Worm (Caenorhabditis elegans): Measurements from ENCODE around the gene Y39A1A.16.
A peak's percentile ranks its signal among the peaks of the same experiment; 100 is the strongest.

Y39A1A.16 gene

DNA sequence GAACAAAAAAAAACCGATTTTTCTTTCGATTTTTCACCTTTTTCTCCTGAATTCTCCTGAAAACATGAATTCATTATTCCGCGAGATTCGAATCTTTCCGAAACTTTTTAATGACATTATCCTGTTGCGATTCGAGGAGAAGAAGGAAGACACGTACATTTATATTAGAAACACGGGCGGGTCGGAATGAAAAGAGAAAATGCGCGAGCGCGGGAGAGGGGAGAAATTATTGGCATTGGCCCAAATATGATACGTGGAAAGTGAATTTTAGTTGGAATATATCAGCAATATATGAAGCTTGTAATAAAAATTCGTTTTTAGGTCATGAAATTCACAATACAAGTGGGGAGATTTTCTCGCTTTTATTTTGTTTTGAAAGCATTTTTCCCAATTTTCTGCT is 25.6 kb upstream of the Y39A1A.16 start:
- TF ChIP-seq aha-1 (tag) = peak; percentile 84
- no peak for TF ChIP-seq F44E2.7 (GFP tag; IDR thresholded peaks at IDR 0.05)

DNA sequence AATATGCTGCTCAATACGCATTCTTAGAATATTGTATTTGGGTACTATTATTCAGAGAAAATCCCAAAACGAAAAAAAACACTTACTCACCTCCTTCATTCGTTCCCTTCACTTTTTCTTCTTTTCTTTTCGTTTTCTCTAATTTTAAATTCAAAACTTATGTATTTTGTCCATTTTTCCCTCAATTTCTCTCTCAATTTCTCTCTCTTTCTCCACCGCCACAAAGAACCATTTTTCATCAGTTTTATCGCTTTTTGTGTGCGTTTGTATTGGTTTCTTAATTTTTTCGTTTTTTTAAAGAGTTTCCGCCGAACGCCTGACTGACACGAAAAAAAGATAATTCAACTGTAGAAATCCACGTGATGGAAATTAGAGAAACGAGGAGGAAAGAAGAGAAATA is 24.4 kb upstream of the Y39A1A.16 start, which contains the start of gene cnt-2:
cnt-2 (plus strand) TSS at position 301 of the 400 bp plus-strand sequence.
- TF ChIP-seq nhr-28 (tag; optimal IDR thresholded peaks at IDR 0.05) = no peak

ce11 chrIII:10656069-10656468 is 23.0 kb upstream of the Y39A1A.16 start:
- no peak for TF ChIP-seq egl-27 (tag; optimal IDR thresholded peaks at IDR 0.05)
- TF ChIP-seq dve-1 (tag; optimal IDR thresholded peaks at IDR 0.05; ENCODE audit: insufficient read depth) = peak; percentile 39
- no peak for TF ChIP-seq zag-1 (tag; optimal IDR thresholded peaks at IDR 0.05)
- TF ChIP-seq dmd-6 (GFP tag; IDR thresholded peaks at IDR 0.05) = peak; percentile 46; the same call in 1 of the 2 replicates
- no peak for TF ChIP-seq lir-3 (tag; optimal IDR thresholded peaks at IDR 0.05)
- no peak for TF ChIP-seq ama-1 (optimal IDR thresholded peaks at IDR 0.05)
- TF ChIP-seq mxl-3 (GFP tag; optimal IDR thresholded peaks at IDR 0.05) = no peak
- TF ChIP-seq nhr-28 (tag; optimal IDR thresholded peaks at IDR 0.05) = peak; percentile 26
- no peak for TF ChIP-seq fos-1 (tag; optimal IDR thresholded peaks at IDR 0.05)
- no peak for TF ChIP-seq nhr-11 (tag; optimal IDR thresholded peaks at IDR 0.05)
- no peak for TF ChIP-seq spr-1 (tag; optimal IDR thresholded peaks at IDR 0.05)
- no peak for TF ChIP-seq duxl-1 (tag; optimal IDR thresholded peaks at IDR 0.05; ENCODE audit: poor library complexity)
- no peak for TF ChIP-seq nhr-48 (tag; optimal IDR thresholded peaks at IDR 0.05)
- TF ChIP-seq aha-1 (tag) = no peak
- peak; percentile 57 for TF ChIP-seq pqm-1 (tag; optimal IDR thresholded peaks at IDR 0.05)
- TF ChIP-seq snpc-1.2 (GFP tag; IDR thresholded peaks at IDR 0.05) = no peak
- TF ChIP-seq lin-39 (tag; optimal IDR thresholded peaks at IDR 0.05) = no peak
- TF ChIP-seq daf-12 (tag; optimal IDR thresholded peaks at IDR 0.05) = no peak
- no peak for TF ChIP-seq egl-43 (GFP tag; IDR thresholded peaks at IDR 0.05)
- TF ChIP-seq dpl-1 (GFP tag; optimal IDR thresholded peaks at IDR 0.05) = peak; percentile 5
- TF ChIP-seq sdz-12 (GFP tag; optimal IDR thresholded peaks at IDR 0.05) = no peak
- TF ChIP-seq lin-15B (tag; optimal IDR thresholded peaks at IDR 0.05) = no peak
- TF ChIP-seq php-3 (GFP tag; IDR thresholded peaks at IDR 0.05) = no peak
- no peak for TF ChIP-seq saeg-2 (GFP tag; IDR thresholded peaks at IDR 0.05)
- TF ChIP-seq T26A8.4 (GFP tag; IDR thresholded peaks at IDR 0.05) = no peak
- TF ChIP-seq R02D3.7 (tag; optimal IDR thresholded peaks at IDR 0.05) = no peak
- TF ChIP-seq ceh-20 (GFP tag; IDR thresholded peaks at IDR 0.05) = no peak
- TF ChIP-seq spr-3 (GFP tag; optimal IDR thresholded peaks at IDR 0.05) = no peak
- no peak for TF ChIP-seq madf-9 (GFP tag; conservative IDR thresholded peaks at IDR 0.05)
- no peak for TF ChIP-seq daf-16 (GFP tag; optimal IDR thresholded peaks at IDR 0.05)
- TF ChIP-seq daf-16 (tag; optimal IDR thresholded peaks at IDR 0.05) = peak; percentile 37

ce11 chrIII:10657661-10658060 is 21.4 kb upstream of the Y39A1A.16 start:
- TF ChIP-seq hif-1 (tag; optimal IDR thresholded peaks at IDR 0.05) = no peak
- TF ChIP-seq aha-1 (tag) = peak; percentile 75
- 0 out of 2 replicates have a peak, but pooled peaks have one; percentile 18 for TF ChIP-seq hmg-1.1 (GFP tag; IDR thresholded peaks at IDR 0.05)
- TF ChIP-seq unc-62 (GFP tag; optimal IDR thresholded peaks at IDR 0.05 in 1 of 2) = peak in 1 of 2 experiments; percentile 7
- no peak for TF ChIP-seq unc-62 (tag; optimal IDR thresholded peaks at IDR 0.05)

ce11 chrIII:10658394-10658793 is 20.7 kb upstream of the Y39A1A.16 start:
- peak; percentile 64 for TF ChIP-seq aha-1 (tag)
- no peak for TF ChIP-seq daf-12 (tag; optimal IDR thresholded peaks at IDR 0.05)
- no peak for TF ChIP-seq nhr-237 (tag; optimal IDR thresholded peaks at IDR 0.05)
- TF ChIP-seq Y48G9A.11 (GFP tag; IDR thresholded peaks at IDR 0.05) = no peak
- no peak for TF ChIP-seq saeg-2 (GFP tag; IDR thresholded peaks at IDR 0.05)
